Worm (Caenorhabditis elegans): Measurements from ENCODE around the gene D2096.11.

- TF ChIP-seq unc-39 (tag; optimal IDR thresholded peaks at IDR 0.05) (no peak), elt-1 (tag; optimal IDR thresholded peaks at IDR 0.05) (no peak), nhr-237 (tag; optimal IDR thresholded peaks at IDR 0.05) (no peak), snpc-4 (tag; optimal IDR thresholded peaks at IDR 0.05) (no peak), nhr-77 (tag; optimal IDR thresholded peaks at IDR 0.05) (no peak), elt-3 (tag; optimal IDR thresholded peaks at IDR 0.05) (no peak), zag-1 (tag; optimal IDR thresholded peaks at IDR 0.05) (no peak), lin-39 (tag; optimal IDR thresholded peaks at IDR 0.05) (no peak), nhr-11 (tag; optimal IDR thresholded peaks at IDR 0.05) (no peak), ztf-11 (tag; optimal IDR thresholded peaks at IDR 0.05) (no peak), ztf-1 (GFP tag; conservative IDR thresholded peaks at IDR 0.05) (no peak), nhr-12 (tag; optimal IDR thresholded peaks at IDR 0.05) (no peak), unc-62 (GFP tag; optimal IDR thresholded peaks at IDR 0.05) (no peak)
These were observed 11.3 kb downstream of the D2096.11 start, which contains the start of gene D2096.9 for ce11 chrIV:8382695-8383094.

Measured in whole organism, L2 larva.